Worm (Caenorhabditis elegans): ENCODE data around the gene affl-1.

DNA sequence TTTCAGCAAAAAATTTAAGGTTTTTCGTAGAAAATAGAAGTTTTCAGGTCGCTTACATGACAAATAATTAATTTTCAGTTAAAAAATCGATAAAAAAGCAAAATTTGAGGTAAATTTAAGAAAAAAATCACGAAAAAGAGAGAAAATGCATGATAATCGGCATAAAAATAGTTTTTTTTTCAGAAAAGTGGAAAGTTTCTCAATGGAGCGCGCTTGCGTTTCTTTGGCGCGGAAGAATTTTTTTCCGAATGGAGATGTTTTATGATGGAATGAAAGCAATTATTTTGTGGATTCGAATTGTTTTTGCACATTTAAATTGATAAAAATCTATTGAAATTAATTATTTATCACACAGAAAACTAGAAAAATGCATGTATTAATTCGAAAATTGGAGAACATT lies 16.2 kb upstream of the affl-1 start:
- no peak for TF ChIP-seq him-1 (tag; optimal IDR thresholded peaks at IDR 0.05)
- TF ChIP-seq W03F9.2 (tag; optimal IDR thresholded peaks at IDR 0.05) = no peak
- no peak for TF ChIP-seq dao-5 (tag; optimal IDR thresholded peaks at IDR 0.05)
